Fruit fly (Drosophila melanogaster) whole organism, embryonic: ENCODE data around the gene holn1.

Experiments used
- BtbVII ChIP-seq: fragments of 200-800 bp; sonication (Bioruptor generic); optimal IDR thresholded peaks from 3 replicates; lab custom pipeline; 2017; ENCODE audit warnings: missing biosample characterization, mild to moderate bottlenecking, missing genetic modification characterization
- CG10654 ChIP-seq: fragments of 200-800 bp; sonication (Bioruptor generic); optimal IDR thresholded peaks from 2 replicates; lab custom pipeline; 2016; ENCODE audit warnings: missing biosample characterization, missing genetic modification characterization
- CG12236 ChIP-seq: fragments of 200-800 bp; sonication (Bioruptor generic); optimal IDR thresholded peaks from 2 replicates; lab custom pipeline; 2016; ENCODE audit warnings: missing biosample characterization, missing genetic modification characterization
- CG12391 ChIP-seq: fragments of 200-800 bp; sonication (Bioruptor generic); optimal IDR thresholded peaks from 3 replicates; lab custom pipeline; 2018; ENCODE audit warnings: missing biosample characterization, mild to moderate bottlenecking, missing genetic modification characterization, moderate library complexity
- CG12659 ChIP-seq: fragments of 200-800 bp; sonication (Bioruptor generic); optimal IDR thresholded peaks from 3 replicates; lab custom pipeline; 2017; ENCODE audit warnings: mild to moderate bottlenecking, missing biosample characterization, missing genetic modification reagents, missing genetic modification characterization
- CG17359 ChIP-seq: fragments of 200-800 bp; sonication (Bioruptor generic); optimal IDR thresholded peaks from 3 replicates; lab custom pipeline; 2018; ENCODE audit warnings: missing biosample characterization, mild to moderate bottlenecking, missing genetic modification characterization, moderate library complexity
- CG17361 ChIP-seq: fragments of 200-800 bp; sonication (Bioruptor generic); IDR thresholded peaks from 3 replicates; pipeline ENCODE4 v1.3.6; 2022; ENCODE audit warnings: missing biosample characterization, missing genetic modification characterization
- CG18476 ChIP-seq: fragments of 200-800 bp; sonication (Bioruptor generic); optimal IDR thresholded peaks from 2 replicates; lab custom pipeline; 2016; ENCODE audit warnings: missing biosample characterization, mild to moderate bottlenecking, missing genetic modification characterization
- CG31224 ChIP-seq: fragments of 200-800 bp; sonication (Bioruptor generic); IDR thresholded peaks from 2 replicates; pipeline ENCODE4 v1.3.6; 2022; ENCODE audit warnings: missing biosample characterization, missing genetic modification characterization
- CG32532 ChIP-seq: fragments of 200-800 bp; sonication (Bioruptor generic); IDR thresholded peaks from 2 replicates; pipeline ENCODE4 v1.3.6; 2022; ENCODE audit warnings: missing biosample characterization, missing genetic modification characterization
- CG34422 ChIP-seq: fragments of 200-800 bp; sonication (Bioruptor generic); IDR thresholded peaks from 3 replicates; pipeline ENCODE4 v1.3.6; 2022; ENCODE audit warnings: missing biosample characterization, missing genetic modification characterization
- CG42726 ChIP-seq: fragments of 200-800 bp; sonication (Bioruptor generic); IDR thresholded peaks from 2 replicates; pipeline ENCODE4 v1.3.6; 2022; ENCODE audit warnings: missing biosample characterization, missing genetic modification characterization; ENCODE audit not compliant: partially characterized antibody
- CG4424 ChIP-seq: fragments of 200-800 bp; sonication (Bioruptor generic); optimal IDR thresholded peaks from 3 replicates; lab custom pipeline; 2016; ENCODE audit warnings: missing biosample characterization, missing genetic modification characterization
- CG6254 ChIP-seq: fragments of 200-800 bp; sonication (Bioruptor generic); optimal IDR thresholded peaks from 3 replicates; lab custom pipeline; 2017; ENCODE audit warnings: mild to moderate bottlenecking, missing biosample characterization, missing genetic modification reagents, missing genetic modification characterization
- CG6791 ChIP-seq: fragments of 200-800 bp; sonication (Bioruptor generic); IDR thresholded peaks from 3 replicates; pipeline ENCODE4 v1.3.6; 2022; ENCODE audit warnings: missing biosample characterization, missing genetic modification characterization; ENCODE audit not compliant: partially characterized antibody
- CG7556 ChIP-seq: fragments of 200-800 bp; sonication (Bioruptor generic); optimal IDR thresholded peaks from 2 replicates; lab custom pipeline; 2017; ENCODE audit warnings: missing biosample characterization, mild to moderate bottlenecking, missing genetic modification characterization
- D19B ChIP-seq: fragments of 200-800 bp; sonication (Bioruptor generic); optimal IDR thresholded peaks from 2 replicates; lab custom pipeline; 2017; ENCODE audit warnings: missing biosample characterization, mild to moderate bottlenecking, missing genetic modification characterization
- E2f2 ChIP-seq: fragments of 200-800 bp; sonication (Bioruptor generic); IDR thresholded peaks from 2 replicates; pipeline ENCODE4 v1.3.6; 2022; ENCODE audit warnings: missing biosample characterization, missing genetic modification characterization
- Fer1 ChIP-seq: fragments of 200-800 bp; sonication (Bioruptor generic); optimal IDR thresholded peaks from 2 replicates; lab custom pipeline; 2017; ENCODE audit warnings: missing biosample characterization, mild to moderate bottlenecking, missing genetic modification characterization
- Fer2 ChIP-seq: fragments of 200-800 bp; sonication (Bioruptor generic); optimal IDR thresholded peaks from 2 replicates; lab custom pipeline; 2018; ENCODE audit warnings: missing biosample characterization, mild to moderate bottlenecking, missing genetic modification characterization, moderate library complexity
- HHEX ChIP-seq: fragments of 200-800 bp; sonication (Bioruptor generic); optimal IDR thresholded peaks from 3 replicates; lab custom pipeline; 2017; ENCODE audit warnings: missing biosample characterization, mild to moderate bottlenecking, missing genetic modification characterization, missing genetic modification reagents
- Hmr ChIP-seq: fragments of 200-800 bp; sonication (Bioruptor generic); optimal IDR thresholded peaks from 3 replicates; lab custom pipeline; 2017; ENCODE audit warnings: mild to moderate bottlenecking, missing biosample characterization, missing genetic modification reagents, missing genetic modification characterization
- Max ChIP-seq: fragments of 200-800 bp; sonication (Bioruptor generic); optimal IDR thresholded peaks from 2 replicates; lab custom pipeline; 2016; ENCODE audit warnings: missing biosample characterization, mild to moderate bottlenecking, missing genetic modification characterization
- NfI ChIP-seq: fragments of 200-800 bp; sonication (Bioruptor generic); optimal IDR thresholded peaks from 3 replicates; lab custom pipeline; 2018; ENCODE audit warnings: missing biosample characterization, mild to moderate bottlenecking, missing genetic modification characterization, moderate library complexity
- Side ChIP-seq: fragments of 200-800 bp; sonication (Bioruptor generic); optimal IDR thresholded peaks from 2 replicates; lab custom pipeline; 2016; ENCODE audit warnings: missing biosample characterization, missing genetic modification characterization
- Ssrp ChIP-seq: fragments of 200-800 bp; sonication (Bioruptor generic); optimal IDR thresholded peaks from 2 replicates; lab custom pipeline; 2018; ENCODE audit warnings: missing biosample characterization, mild to moderate bottlenecking, missing genetic modification characterization, moderate library complexity
- Tbp ChIP-seq: fragments of >200 bp; optimal IDR thresholded peaks from 2 replicates; lab custom pipeline; 2018; ENCODE audit warnings: missing biosample characterization, missing genetic modification characterization
- Trl ChIP-seq, 3 experiments: fragments of >200 bp in 2 of 3; fragments of 200-800 bp in 1 of 3; sonication (Bioruptor generic) in 1 of 3; optimal IDR thresholded peaks; 2 replicates in 1 of 3; 3 replicates in 2 of 3; lab custom pipeline; 2016 to 2017; ENCODE audit warnings: missing biosample characterization in 1 of 3, missing genetic modification characterization in 1 of 3
- Xbp1 ChIP-seq: fragments of 200-800 bp; sonication (Bioruptor generic); optimal IDR thresholded peaks from 3 replicates; lab custom pipeline; 2016; ENCODE audit warnings: missing biosample characterization, mild to moderate bottlenecking, missing genetic modification characterization
- YL-1 ChIP-seq: fragments of 200-800 bp; sonication (Bioruptor generic); optimal IDR thresholded peaks from 3 replicates; lab custom pipeline; 2017; ENCODE audit warnings: missing biosample characterization, mild to moderate bottlenecking, missing genetic modification characterization
- chn ChIP-seq: fragments of 200-800 bp; sonication (Bioruptor generic); optimal IDR thresholded peaks from 2 replicates; lab custom pipeline; 2016; ENCODE audit warnings: missing biosample characterization, missing genetic modification characterization
- da ChIP-seq: fragments of 200-800 bp; sonication (Bioruptor generic); optimal IDR thresholded peaks from 2 replicates; lab custom pipeline; 2016; ENCODE audit warnings: missing biosample characterization, missing genetic modification characterization
- danr ChIP-seq: fragments of 200-800 bp; sonication (Bioruptor generic); IDR thresholded peaks from 2 replicates; pipeline ENCODE4 v1.3.6; 2022; ENCODE audit warnings: missing biosample characterization, missing genetic modification characterization
- dysf ChIP-seq: fragments of 200-800 bp; sonication (Bioruptor generic); IDR thresholded peaks from 3 replicates; pipeline ENCODE4 v1.3.6; 2022; ENCODE audit warnings: missing biosample characterization, missing genetic modification characterization
- emc ChIP-seq: fragments of 200-800 bp; sonication (Bioruptor generic); optimal IDR thresholded peaks from 2 replicates; lab custom pipeline; 2016; ENCODE audit warnings: missing biosample characterization, missing genetic modification characterization
- ems ChIP-seq: fragments of 200-800 bp; sonication (Bioruptor generic); optimal IDR thresholded peaks from 3 replicates; lab custom pipeline; 2016; ENCODE audit warnings: missing biosample characterization, missing genetic modification characterization
- esg ChIP-seq: fragments of 200-800 bp; sonication (Bioruptor generic); conservative IDR thresholded peaks from 2 replicates; pipeline ENCODE4 v1.3.6; 2022; ENCODE audit warnings: missing biosample characterization, missing genetic modification characterization
- ind ChIP-seq: fragments of 200-800 bp; sonication (Bioruptor generic); optimal IDR thresholded peaks from 3 replicates; lab custom pipeline; 2016; ENCODE audit warnings: missing biosample characterization, missing genetic modification characterization
- lilli ChIP-seq: fragments of 200-800 bp; sonication (Bioruptor generic); optimal IDR thresholded peaks from 3 replicates; lab custom pipeline; 2016; ENCODE audit warnings: missing biosample characterization, missing genetic modification characterization
- luna ChIP-seq: fragments of 200-800 bp; sonication (Bioruptor generic); optimal IDR thresholded peaks from 2 replicates; lab custom pipeline; 2016; ENCODE audit warnings: missing biosample characterization, missing genetic modification characterization
- mirr ChIP-seq: fragments of 200-800 bp; sonication (Bioruptor generic); optimal IDR thresholded peaks from 3 replicates; lab custom pipeline; 2018; ENCODE audit warnings: missing biosample characterization, mild to moderate bottlenecking, missing genetic modification characterization
- nerfin-2 ChIP-seq: fragments of 200-800 bp; sonication (Bioruptor generic); IDR thresholded peaks from 2 replicates; pipeline ENCODE4 v1.3.6; 2022; ENCODE audit warnings: missing biosample characterization, missing genetic modification characterization; ENCODE audit not compliant: partially characterized antibody
- nmo ChIP-seq: fragments of 200-800 bp; sonication (Bioruptor generic); optimal IDR thresholded peaks from 2 replicates; lab custom pipeline; 2018; ENCODE audit warnings: missing biosample characterization, mild to moderate bottlenecking, missing genetic modification characterization, moderate library complexity
- p53 ChIP-seq: fragments of 200-800 bp; sonication (Bioruptor generic); optimal IDR thresholded peaks from 2 replicates; lab custom pipeline; 2016; ENCODE audit warnings: missing biosample characterization, missing genetic modification characterization
- pnt ChIP-seq: fragments of 200-800 bp; sonication (Bioruptor generic); optimal IDR thresholded peaks from 3 replicates; lab custom pipeline; 2016; ENCODE audit warnings: missing biosample characterization, missing genetic modification characterization
- sd ChIP-seq: fragments of 200-800 bp; sonication (Bioruptor generic); optimal IDR thresholded peaks from 3 replicates; lab custom pipeline; 2018; ENCODE audit warnings: missing biosample characterization, mild to moderate bottlenecking, missing genetic modification characterization, moderate library complexity
- stwl ChIP-seq: fragments of 200-800 bp; sonication (Bioruptor generic); optimal IDR thresholded peaks from 3 replicates; lab custom pipeline; 2018; ENCODE audit warnings: missing biosample characterization, mild to moderate bottlenecking, missing genetic modification characterization, moderate library complexity

Gene holn1

dm6 chr2L:10387869-10388726 lies 47.7 kb upstream of the holn1 start, which contains the start of gene da (continued):
- TF ChIP-seq pnt = peak; percentile 26
- TF ChIP-seq chn (GFP tag; lab: Kevin White, UChicago) = peak; percentile 46
- TF ChIP-seq ems (GFP tag; lab: Kevin White, UChicago) = peak; percentile 46
- no peak for TF ChIP-seq CG6254 (GFP tag; lab: Kevin White, UChicago)
- TF ChIP-seq CG7556 (GFP tag; lab: Kevin White, UChicago) = peak; percentile 25
- peak; percentile 75 for TF ChIP-seq NfI
- TF ChIP-seq dysf (GFP tag; lab: Robert Waterston, UW) = peak; percentile 64; the same call in 2 of the 3 replicates
- peak; percentile 64 for TF ChIP-seq D19B (GFP tag; lab: Kevin White, UChicago)
- peak; percentile 65 for TF ChIP-seq nerfin-2 (GFP tag; lab: Robert Waterston, UW)
- TF ChIP-seq mirr = no peak
- TF ChIP-seq p53 (GFP tag; lab: Kevin White, UChicago) = peak; percentile 12
- no peak for TF ChIP-seq Tbp (GFP tag; lab: Kevin White, UChicago)
- peak; percentile 44 for TF ChIP-seq CG18476 (GFP tag; lab: Kevin White, UChicago)
- peak; percentile 19 for TF ChIP-seq BtbVII (GFP tag; lab: Kevin White, UChicago)
- TF ChIP-seq CG17359 = peak; percentile 68
- peak; percentile 73 for TF ChIP-seq nmo (GFP tag; lab: Kevin White, UChicago)
- TF ChIP-seq da (GFP tag; lab: Kevin White, UChicago) = peak; percentile 59
- TF ChIP-seq CG12236 (GFP tag; lab: Kevin White, UChicago) = peak; percentile 48
- TF ChIP-seq CG17361 (GFP tag; lab: Robert Waterston, UW) = peak; percentile 58; the same call in 1 of the 3 replicates
- peak; percentile 5 for TF ChIP-seq Max (GFP tag; lab: Kevin White, UChicago)
- peak; percentile 38 for TF ChIP-seq Side (GFP tag; lab: Kevin White, UChicago)
- TF ChIP-seq CG6791 (GFP tag; lab: Robert Waterston, UW) = peak; percentile 60; the same call in 1 of the 3 replicates
- peak; percentile 91 for TF ChIP-seq CG12659 (GFP tag; lab: Kevin White, UChicago)
- no peak for TF ChIP-seq Trl (optimal IDR thresholded peaks at IDR 0.05; lab: Kevin White, UChicago)
- peak; percentile 47 for TF ChIP-seq Trl (GFP tag; optimal IDR thresholded peaks at IDR 0.05; lab: Kevin White, UChicago)
- peak; percentile 51 for TF ChIP-seq ind (GFP tag; lab: Kevin White, UChicago)
- TF ChIP-seq Ssrp = peak; percentile 58
- peak; percentile 66 for TF ChIP-seq CG32532 (GFP tag; lab: Robert Waterston, UW)
- peak; percentile 64 for TF ChIP-seq CG10654 (GFP tag; lab: Kevin White, UChicago)
- peak; percentile 20 for TF ChIP-seq emc (GFP tag; lab: Kevin White, UChicago)
- TF ChIP-seq esg = peak; percentile 36; the same call in 1 of the 2 replicates
- TF ChIP-seq E2f2 (GFP tag; lab: Robert Waterston, UW) = peak; percentile 47; the same call in 1 of the 2 replicates
- peak; percentile 55 for TF ChIP-seq CG4424 (GFP tag; lab: Kevin White, UChicago)
- TF ChIP-seq CG31224 (GFP tag; lab: Robert Waterston, UW) = peak; percentile 40; the same call in 1 of the 2 replicates
- no peak for TF ChIP-seq luna (GFP tag; lab: Kevin White, UChicago)
- TF ChIP-seq sd (tag; lab: Kevin White, UChicago) = peak; percentile 46
- peak; percentile 1 for TF ChIP-seq Fer2
- peak; percentile 40 for TF ChIP-seq HHEX (GFP tag; lab: Kevin White, UChicago)
- peak; percentile 83 for TF ChIP-seq CG12391 (tag; lab: Kevin White, UChicago)
- TF ChIP-seq lilli = peak; percentile 70
- TF ChIP-seq Hmr = peak; percentile 63
- peak; percentile 73 for TF ChIP-seq Xbp1 (GFP tag; lab: Kevin White, UChicago)
- TF ChIP-seq CG42726 (GFP tag; lab: Robert Waterston, UW) = no peak
- TF ChIP-seq CG34422 (GFP tag; lab: Robert Waterston, UW) = peak; percentile 57; the same call in 2 of the 3 replicates
- TF ChIP-seq YL-1 (GFP tag; lab: Kevin White, UChicago) = peak; percentile 89
- peak; percentile 65 for TF ChIP-seq stwl (tag; lab: Kevin White, UChicago)
- TF ChIP-seq Fer1 (GFP tag; lab: Kevin White, UChicago) = peak; percentile 26
- TF ChIP-seq danr (GFP tag; lab: Robert Waterston, UW) = no peak
